Fruit fly (Drosophila melanogaster): Measurements from ENCODE around the gene CG45067.

CG45067 gene

DNA sequence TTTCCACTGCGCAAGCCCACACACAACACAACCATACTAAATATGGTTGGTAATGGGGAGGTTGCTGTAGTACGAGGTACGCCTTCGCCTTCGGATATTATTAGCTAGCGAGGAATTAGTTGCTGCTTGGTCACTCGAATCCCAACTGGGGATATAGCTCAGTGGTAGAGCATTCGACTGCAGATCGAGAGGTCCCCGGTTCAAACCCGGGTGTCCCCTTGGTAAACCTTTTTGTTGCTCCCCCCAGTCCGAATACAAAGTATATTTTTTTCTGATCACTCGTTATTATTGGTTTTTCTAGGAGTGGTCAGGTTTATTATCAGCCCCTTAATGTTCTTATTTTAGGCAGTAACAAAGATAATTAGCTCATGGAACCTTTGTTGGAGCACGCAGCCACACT is 18.7 kb downstream of the CG45067 start (continued):
- TF ChIP-seq Dll (GFP tag; IDR thresholded peaks at IDR 0.05; ENCODE audit: partially characterized antibody), result peak; percentile 47; the same call in 3 of the 4 replicates
- no peak for TF ChIP-seq CG5245 (GFP tag; optimal IDR thresholded peaks at IDR 0.05)
- TF ChIP-seq bbx (GFP tag; IDR thresholded peaks at IDR 0.05; ENCODE audit: partially characterized antibody), result peak; percentile 84
- TF ChIP-seq gfzf (GFP tag; optimal IDR thresholded peaks at IDR 0.05), result no peak
- no peak for TF ChIP-seq CG11723 (GFP tag; optimal IDR thresholded peaks at IDR 0.05)
- TF ChIP-seq CG33213 (GFP tag; optimal IDR thresholded peaks at IDR 0.05), result no peak
- 0 out of 3 replicates have a peak, but pooled peaks have one; percentile 6 for TF ChIP-seq CG2199 (GFP tag; IDR thresholded peaks at IDR 0.05)
- no peak for TF ChIP-seq ftz-f1 (GFP tag; optimal IDR thresholded peaks at IDR 0.05)
- peak; percentile 91 for TF ChIP-seq CG6791 (GFP tag; IDR thresholded peaks at IDR 0.05; ENCODE audit: partially characterized antibody)
- no peak for TF ChIP-seq dmrt11E (tag; optimal IDR thresholded peaks at IDR 0.05)
- peak; percentile 84 for TF ChIP-seq CG7963 (GFP tag; IDR thresholded peaks at IDR 0.05; ENCODE audit: partially characterized antibody)
- TF ChIP-seq HLH4C (GFP tag; IDR thresholded peaks at IDR 0.05; ENCODE audit: partially characterized antibody), result peak; percentile 63
- TF ChIP-seq Rx (GFP tag; IDR thresholded peaks at IDR 0.05), result no peak
- TF ChIP-seq sr (GFP tag; IDR thresholded peaks at IDR 0.05), result peak; percentile 51; the same call in 1 of the 3 replicates
- no peak for TF ChIP-seq CG4282 (GFP tag; optimal IDR thresholded peaks at IDR 0.05)
- peak; percentile 11 for TF ChIP-seq nom (GFP tag; optimal IDR thresholded peaks at IDR 0.05)
- TF ChIP-seq vnd (GFP tag; IDR thresholded peaks at IDR 0.05; ENCODE audit: partially characterized antibody), result peak; percentile 71
- peak; percentile 81 for TF ChIP-seq nerfin-2 (GFP tag; IDR thresholded peaks at IDR 0.05; ENCODE audit: partially characterized antibody)
- TF ChIP-seq Med (GFP tag), result peak; percentile 33
- no peak for TF ChIP-seq ara (GFP tag; IDR thresholded peaks at IDR 0.05)
- peak; percentile 64 for TF ChIP-seq hb (GFP tag; IDR thresholded peaks at IDR 0.05; ENCODE audit: partially characterized antibody)
- TF ChIP-seq peb (GFP tag; IDR thresholded peaks at IDR 0.05), result no peak
- TF ChIP-seq pfk (GFP tag; optimal IDR thresholded peaks at IDR 0.05), result no peak
- TF ChIP-seq CG11560 (tag; IDR thresholded peaks at IDR 0.05), result no peak
- TF ChIP-seq zfh2 (GFP tag; optimal IDR thresholded peaks at IDR 0.05), result no peak
- TF ChIP-seq ttk (GFP tag; IDR thresholded peaks at IDR 0.05), result no peak
- TF ChIP-seq Mes4 (GFP tag; optimal IDR thresholded peaks at IDR 0.05), result no peak
- TF ChIP-seq sens-2 (GFP tag; IDR thresholded peaks at IDR 0.05), result no peak
- no peak for TF ChIP-seq wek (GFP tag; optimal IDR thresholded peaks at IDR 0.05)
- TF ChIP-seq trh (GFP tag; optimal IDR thresholded peaks at IDR 0.05), result no peak
- TF ChIP-seq Vsx1 (GFP tag; optimal IDR thresholded peaks at IDR 0.05), result peak; percentile 40
- no peak for TF ChIP-seq CG13424 (tag; optimal IDR thresholded peaks at IDR 0.05)
- TF ChIP-seq CG16813 (GFP tag; IDR thresholded peaks at IDR 0.05; ENCODE audit: partially characterized antibody), result peak; percentile 82
- no peak for TF ChIP-seq Xrp1 (GFP tag; IDR thresholded peaks at IDR 0.05)
- TF ChIP-seq usp (GFP tag; optimal IDR thresholded peaks at IDR 0.05), result no peak
- TF ChIP-seq bab2 (GFP tag; optimal IDR thresholded peaks at IDR 0.05), result no peak
- no peak for TF ChIP-seq CG12942 (GFP tag; optimal IDR thresholded peaks at IDR 0.05)
- TF ChIP-seq knrl (GFP tag; IDR thresholded peaks at IDR 0.05; ENCODE audit: partially characterized antibody), result peak; percentile 52; the same call in 2 of the 3 replicates
- peak; percentile 76 for TF ChIP-seq CG14860 (GFP tag; IDR thresholded peaks at IDR 0.05; ENCODE audit: partially characterized antibody)
- peak; percentile 88; the same call in 2 of the 3 replicates for TF ChIP-seq Opbp (GFP tag; IDR thresholded peaks at IDR 0.05; ENCODE audit: partially characterized antibody)
- TF ChIP-seq CG4328 (GFP tag; optimal IDR thresholded peaks at IDR 0.05), result no peak
- TF ChIP-seq CG17359 (tag; optimal IDR thresholded peaks at IDR 0.05), result no peak
- peak; percentile 94 for TF ChIP-seq CG42726 (GFP tag; IDR thresholded peaks at IDR 0.05; ENCODE audit: partially characterized antibody)
- TF ChIP-seq CG9932 (GFP tag; IDR thresholded peaks at IDR 0.05), result no peak
- no peak for TF ChIP-seq CG9437 (GFP tag; optimal IDR thresholded peaks at IDR 0.05)
- no peak for TF ChIP-seq gsb-n (tag; optimal IDR thresholded peaks at IDR 0.05)
- TF ChIP-seq salm (tag; optimal IDR thresholded peaks at IDR 0.05), result no peak
- no peak for TF ChIP-seq ro (GFP tag; IDR thresholded peaks at IDR 0.05)
- no peak for TF ChIP-seq odd (GFP tag; optimal IDR thresholded peaks at IDR 0.05)
- no peak for TF ChIP-seq Poxn (GFP tag; IDR thresholded peaks at IDR 0.05)

Data from whole organism, embryonic.